Fruit fly (Drosophila melanogaster) whole organism, embryonic: Measurements from ENCODE around the gene CG5172.

Source experiments
- Ada2b ChIP-seq: fragments of 200-800 bp; sonication (Bioruptor generic); IDR thresholded peaks from 2 replicates; pipeline ENCODE4 v1.3.6; 2022; ENCODE audit warnings: missing biosample characterization, missing genetic modification characterization
- CG10209 ChIP-seq: fragments of 200-800 bp; sonication (Bioruptor generic); optimal IDR thresholded peaks from 3 replicates; lab custom pipeline; 2017; ENCODE audit warnings: missing biosample characterization, mild to moderate bottlenecking, missing genetic modification characterization, missing genetic modification reagents
- CG10274 ChIP-seq: fragments of 200-800 bp; sonication (Bioruptor generic); optimal IDR thresholded peaks from 3 replicates; lab custom pipeline; 2017; ENCODE audit warnings: missing biosample characterization, mild to moderate bottlenecking, missing genetic modification characterization
- CG10462 ChIP-seq: fragments of 200-800 bp; sonication (Bioruptor generic); optimal IDR thresholded peaks from 2 replicates; lab custom pipeline; 2016; ENCODE audit warnings: missing biosample characterization, missing genetic modification characterization
- CG10543 ChIP-seq: fragments of 200-800 bp; sonication (Bioruptor generic); optimal IDR thresholded peaks from 3 replicates; lab custom pipeline; 2017; ENCODE audit warnings: missing biosample characterization, mild to moderate bottlenecking, missing genetic modification characterization, moderate library complexity
- CG10654 ChIP-seq: fragments of 200-800 bp; sonication (Bioruptor generic); optimal IDR thresholded peaks from 2 replicates; lab custom pipeline; 2016; ENCODE audit warnings: missing biosample characterization, missing genetic modification characterization
- CG1233 ChIP-seq: fragments of 200-800 bp; sonication (Bioruptor generic); optimal IDR thresholded peaks from 4 replicates; lab custom pipeline; 2018; ENCODE audit warnings: missing biosample characterization, mild to moderate bottlenecking, missing genetic modification characterization
- CG12942 ChIP-seq: fragments of 200-800 bp; sonication (Bioruptor generic); optimal IDR thresholded peaks from 3 replicates; lab custom pipeline; 2016; ENCODE audit warnings: missing biosample characterization, missing genetic modification characterization
- CG16863 ChIP-seq: fragments of 200-800 bp; sonication (Bioruptor generic); optimal IDR thresholded peaks from 3 replicates; lab custom pipeline; 2016; ENCODE audit warnings: missing biosample characterization, missing genetic modification characterization
- CG17361 ChIP-seq: fragments of 200-800 bp; sonication (Bioruptor generic); IDR thresholded peaks from 3 replicates; pipeline ENCODE4 v1.3.6; 2022; ENCODE audit warnings: missing biosample characterization, missing genetic modification characterization
- CG17802 ChIP-seq: fragments of 200-800 bp; sonication (Bioruptor generic); optimal IDR thresholded peaks from 2 replicates; lab custom pipeline; 2018; ENCODE audit warnings: missing biosample characterization, mild to moderate bottlenecking, missing genetic modification characterization, moderate library complexity
- CG18599 ChIP-seq: fragments of 200-800 bp; sonication (Bioruptor generic); optimal IDR thresholded peaks from 3 replicates; lab custom pipeline; 2017; ENCODE audit warnings: missing biosample characterization, missing genetic modification characterization, mild to moderate bottlenecking, moderate library complexity, missing genetic modification reagents
- CG2875 ChIP-seq: fragments of 200-800 bp; sonication (Bioruptor generic); optimal IDR thresholded peaks from 2 replicates; lab custom pipeline; 2017; ENCODE audit warnings: missing biosample characterization, mild to moderate bottlenecking, missing genetic modification characterization, missing genetic modification reagents
- CG30020 ChIP-seq: fragments of 200-800 bp; optimal IDR thresholded peaks from 2 replicates; lab custom pipeline; 2019; ENCODE audit warnings: missing biosample characterization, mild to moderate bottlenecking, missing genetic modification characterization, moderate library complexity
- CG3065 ChIP-seq: fragments of 200-800 bp; sonication (Bioruptor generic); optimal IDR thresholded peaks from 2 replicates; lab custom pipeline; 2016; ENCODE audit warnings: missing biosample characterization, missing genetic modification characterization
- CG31224 ChIP-seq: fragments of 200-800 bp; sonication (Bioruptor generic); IDR thresholded peaks from 2 replicates; pipeline ENCODE4 v1.3.6; 2022; ENCODE audit warnings: missing biosample characterization, missing genetic modification characterization
- CG43689 ChIP-seq: fragments of 200-800 bp; sonication (Bioruptor generic); IDR thresholded peaks from 2 replicates; pipeline ENCODE4 v1.3.6; 2022; ENCODE audit warnings: missing biosample characterization, missing genetic modification characterization
- CG4404 ChIP-seq: fragments of 200-800 bp; sonication (Bioruptor generic); IDR thresholded peaks from 2 replicates; pipeline ENCODE4 v1.3.6; 2022; ENCODE audit warnings: missing biosample characterization, missing genetic modification characterization
- CG4820 ChIP-seq: fragments of 200-800 bp; sonication (Bioruptor generic); optimal IDR thresholded peaks from 3 replicates; lab custom pipeline; 2016; ENCODE audit warnings: missing biosample characterization, missing genetic modification characterization
- CG6765 ChIP-seq: fragments of 200-800 bp; sonication (Bioruptor generic); optimal IDR thresholded peaks from 3 replicates; lab custom pipeline; 2017; ENCODE audit warnings: missing biosample characterization, mild to moderate bottlenecking, missing genetic modification characterization
- CG7963 ChIP-seq: fragments of 200-800 bp; sonication (Bioruptor generic); IDR thresholded peaks from 3 replicates; pipeline ENCODE4 v1.3.6; 2022; ENCODE audit warnings: missing biosample characterization, missing genetic modification characterization; ENCODE audit not compliant: partially characterized antibody
- CG8924 ChIP-seq: fragments of 200-800 bp; optimal IDR thresholded peaks from 3 replicates; lab custom pipeline; 2019; ENCODE audit warnings: missing biosample characterization, mild to moderate bottlenecking, missing genetic modification characterization, moderate library complexity
- CG8944 ChIP-seq: fragments of 200-800 bp; sonication (Bioruptor generic); optimal IDR thresholded peaks from 3 replicates; lab custom pipeline; 2016; ENCODE audit warnings: missing biosample characterization, missing genetic modification characterization
- CG9797 ChIP-seq: fragments of 200-800 bp; sonication (Bioruptor generic); optimal IDR thresholded peaks from 3 replicates; lab custom pipeline; 2018; ENCODE audit warnings: missing biosample characterization, mild to moderate bottlenecking, missing genetic modification characterization
- Chrac-16 ChIP-seq: fragments of 200-800 bp; sonication (Bioruptor generic); optimal IDR thresholded peaks from 3 replicates; lab custom pipeline; 2016; ENCODE audit warnings: missing biosample characterization, missing genetic modification characterization
- Gug ChIP-seq: fragments of 200-800 bp; sonication (Bioruptor generic); IDR thresholded peaks from 4 replicates; pipeline ENCODE4 v1.3.6; 2022; ENCODE audit warnings: missing biosample characterization, missing genetic modification characterization
- HmgZ ChIP-seq: fragments of 200-800 bp; sonication (Bioruptor generic); optimal IDR thresholded peaks from 2 replicates; lab custom pipeline; 2018; ENCODE audit warnings: missing biosample characterization, mild to moderate bottlenecking, missing genetic modification characterization
- Hr39 ChIP-seq: fragments of >200 bp; optimal IDR thresholded peaks from 2 replicates; lab custom pipeline; 2017
- Hr51 ChIP-seq, 2 experiments: fragments of 200-800 bp; sonication (Bioruptor generic); optimal IDR thresholded peaks; 2 replicates in 1 of 2; 3 replicates in 1 of 2; lab custom pipeline; 2016 to 2018; ENCODE audit warnings: missing biosample characterization in 2 of 2, missing genetic modification characterization in 2 of 2, mild to moderate bottlenecking in 1 of 2, moderate library complexity in 1 of 2
- MESR4 ChIP-seq: fragments of 200-800 bp; sonication (Bioruptor generic); optimal IDR thresholded peaks from 2 replicates; lab custom pipeline; 2018; ENCODE audit warnings: missing biosample characterization, mild to moderate bottlenecking, missing genetic modification characterization, moderate library complexity
- Ptx1 ChIP-seq: fragments of 200-800 bp; sonication (Bioruptor generic); IDR thresholded peaks from 2 replicates; pipeline ENCODE4 v1.3.6; 2022; ENCODE audit warnings: missing biosample characterization, missing genetic modification characterization
- Sry-δ ChIP-seq: fragments of 200-800 bp; sonication (Bioruptor generic); optimal IDR thresholded peaks from 2 replicates; lab custom pipeline; 2016; ENCODE audit warnings: missing biosample characterization, missing genetic modification characterization
- Xbp1 ChIP-seq: fragments of 200-800 bp; sonication (Bioruptor generic); optimal IDR thresholded peaks from 3 replicates; lab custom pipeline; 2016; ENCODE audit warnings: missing biosample characterization, mild to moderate bottlenecking, missing genetic modification characterization
- ab ChIP-seq: fragments of 200-800 bp; sonication (Bioruptor generic); optimal IDR thresholded peaks from 2 replicates; lab custom pipeline; 2016; ENCODE audit warnings: missing biosample characterization, missing genetic modification characterization
- aop ChIP-seq: fragments of 200-800 bp; sonication (Bioruptor generic); IDR thresholded peaks from 2 replicates; pipeline ENCODE4 v1.3.6; 2022; ENCODE audit warnings: missing biosample characterization, missing genetic modification characterization
- chinmo ChIP-seq: fragments of 200-800 bp; sonication (Bioruptor generic); IDR thresholded peaks from 4 replicates; pipeline ENCODE4 v1.3.6; 2022; ENCODE audit warnings: missing biosample characterization, missing genetic modification characterization; ENCODE audit not compliant: partially characterized antibody
- corto ChIP-seq: fragments of 200-800 bp; sonication (Bioruptor generic); optimal IDR thresholded peaks from 2 replicates; lab custom pipeline; 2016; ENCODE audit warnings: missing biosample characterization, mild to moderate bottlenecking, missing genetic modification characterization, moderate library complexity
- dati ChIP-seq: fragments of 200-800 bp; sonication (Bioruptor generic); IDR thresholded peaks from 2 replicates; pipeline ENCODE4 v1.3.6; 2022; ENCODE audit warnings: missing biosample characterization, missing genetic modification characterization
- gem ChIP-seq: fragments of 200-800 bp; sonication (Bioruptor generic); optimal IDR thresholded peaks from 2 replicates; lab custom pipeline; 2019; ENCODE audit warnings: missing biosample characterization, mild to moderate bottlenecking, missing genetic modification characterization, moderate library complexity
- gsb ChIP-seq: fragments of 200-800 bp; sonication (Bioruptor generic); IDR thresholded peaks from 2 replicates; pipeline ENCODE4 v1.3.6; 2022; ENCODE audit warnings: missing biosample characterization, missing genetic modification characterization
- her ChIP-seq: fragments of 200-800 bp; sonication (Bioruptor generic); optimal IDR thresholded peaks from 2 replicates; lab custom pipeline; 2016; ENCODE audit warnings: missing biosample characterization, missing genetic modification characterization
- nerfin-1 ChIP-seq: fragments of 200-800 bp; sonication (Bioruptor generic); optimal IDR thresholded peaks from 3 replicates; lab custom pipeline; 2019; ENCODE audit warnings: missing biosample characterization, mild to moderate bottlenecking, missing genetic modification characterization, moderate library complexity
- peb ChIP-seq: fragments of 200-800 bp; sonication (Bioruptor generic); IDR thresholded peaks from 2 replicates; pipeline ENCODE4 v1.3.6; 2022; ENCODE audit warnings: missing biosample characterization, missing genetic modification characterization
- pfk ChIP-seq: fragments of 200-800 bp; sonication (Bioruptor generic); optimal IDR thresholded peaks from 2 replicates; lab custom pipeline; 2018; ENCODE audit warnings: missing biosample characterization, mild to moderate bottlenecking, missing genetic modification characterization, moderate library complexity
- pum ChIP-seq: fragments of 200-800 bp; sonication (Bioruptor generic); optimal IDR thresholded peaks from 2 replicates; lab custom pipeline; 2016; ENCODE audit warnings: missing biosample characterization, missing genetic modification characterization
- seq ChIP-seq: fragments of 200-800 bp; sonication (Bioruptor generic); IDR thresholded peaks from 2 replicates; pipeline ENCODE4 v1.3.6; 2022; ENCODE audit warnings: missing biosample characterization, missing genetic modification characterization
- sisA ChIP-seq: fragments of 200-800 bp; sonication (Bioruptor generic); IDR thresholded peaks from 2 replicates; pipeline ENCODE4 v1.3.6; 2022; ENCODE audit warnings: missing biosample characterization, missing genetic modification characterization
- tin ChIP-seq: fragments of 200-800 bp; sonication (Bioruptor generic); optimal IDR thresholded peaks from 3 replicates; lab custom pipeline; 2016; ENCODE audit warnings: missing biosample characterization, missing genetic modification characterization
- tll ChIP-seq, 2 experiments: fragments of 200-800 bp in 1 of 2; fragments of >200 bp in 1 of 2; sonication (Bioruptor generic) in 1 of 2; optimal IDR thresholded peaks; 2 replicates each; lab custom pipeline; 2017 to 2019; ENCODE audit warnings: missing biosample characterization in 2 of 2, missing genetic modification characterization in 2 of 2, mild to moderate bottlenecking in 1 of 2, moderate library complexity in 1 of 2
- tup ChIP-seq: fragments of 200-800 bp; sonication (Bioruptor generic); optimal IDR thresholded peaks from 2 replicates; lab custom pipeline; 2016; ENCODE audit warnings: missing biosample characterization, mild to moderate bottlenecking, missing genetic modification characterization, moderate library complexity
- usp ChIP-seq: fragments of >200 bp; optimal IDR thresholded peaks from 2 replicates; lab custom pipeline; 2017; ENCODE audit warnings: missing biosample characterization, missing genetic modification characterization
- wek ChIP-seq: fragments of 200-800 bp; sonication (Bioruptor generic); optimal IDR thresholded peaks from 3 replicates; lab custom pipeline; 2018; ENCODE audit warnings: missing biosample characterization, mild to moderate bottlenecking, missing genetic modification characterization, moderate library complexity

CG5172 gene

DNA sequence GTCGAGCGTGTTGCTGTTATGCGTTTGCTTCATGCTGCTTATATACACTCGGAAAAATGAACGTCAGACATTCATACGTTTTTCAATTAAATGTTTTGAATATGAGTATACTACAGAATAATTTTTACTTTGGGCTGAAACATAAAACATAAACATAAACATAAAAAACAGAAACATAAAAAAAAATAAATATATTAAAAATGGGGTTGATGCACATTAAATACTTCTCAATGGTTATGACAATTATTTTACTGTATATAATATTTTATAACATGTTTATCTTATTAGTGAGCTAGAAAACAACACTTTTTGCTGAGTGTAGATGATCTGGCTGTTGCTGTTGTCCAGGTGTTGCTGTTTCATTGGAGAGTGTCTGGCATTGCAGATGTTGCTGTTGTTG is 16.2 kb downstream of the CG5172 start (continued):
- TF ChIP-seq aop (no peak), CG4820 (GFP tag; lab: Kevin White, UChicago) (no peak), her (GFP tag; lab: Kevin White, UChicago) (no peak), CG3065 (GFP tag; lab: Kevin White, UChicago) (no peak), usp (GFP tag; lab: Kevin White, UChicago) (no peak), seq (no peak), Xbp1 (GFP tag; lab: Kevin White, UChicago) (no peak), CG18599 (no peak), CG16863 (GFP tag; lab: Kevin White, UChicago) (no peak), Sry-δ (GFP tag; lab: Kevin White, UChicago) (no peak), pfk (no peak), CG4404 (GFP tag; lab: Robert Waterston, UW) (no peak), Hr39 (lab: Kevin White, UChicago) (no peak), CG7963 (GFP tag; lab: Robert Waterston, UW) (no peak), tup (GFP tag; lab: Kevin White, UChicago) (no peak), CG10543 (GFP tag; lab: Kevin White, UChicago) (no peak), tll (GFP tag; optimal IDR thresholded peaks at IDR 0.05; lab: Kevin White, UChicago) (no peak), tin (GFP tag; lab: Kevin White, UChicago) (no peak), chinmo (GFP tag; lab: Robert Waterston, UW) (no peak), corto (GFP tag; lab: Kevin White, UChicago) (no peak), CG10462 (GFP tag; lab: Kevin White, UChicago) (no peak), CG10654 (GFP tag; lab: Kevin White, UChicago) (no peak), CG9797 (no peak), CG31224 (GFP tag; lab: Robert Waterston, UW) (no peak), CG8944 (GFP tag; lab: Kevin White, UChicago) (no peak), peb (GFP tag; lab: Robert Waterston, UW) (no peak), dati (GFP tag; lab: Robert Waterston, UW) (no peak), CG10209 (no peak), Hr51 (GFP tag; optimal IDR thresholded peaks at IDR 0.05; lab: Kevin White, UChicago) (peak in 1 of 2 experiments; percentile 63), CG43689 (GFP tag; lab: Robert Waterston, UW) (no peak), wek (no peak), Ptx1 (GFP tag; lab: Robert Waterston, UW) (peak; percentile 23; the same call in 1 of the 2 replicates), pum (GFP tag; lab: Kevin White, UChicago) (no peak), Chrac-16 (no peak), nerfin-1 (tag; lab: Kevin White, UChicago) (no peak), sisA (GFP tag; lab: Robert Waterston, UW) (no peak), CG2875 (GFP tag; lab: Kevin White, UChicago) (no peak), ab (GFP tag; lab: Kevin White, UChicago) (no peak), CG8924 (tag; lab: Kevin White, UChicago) (no peak), Ada2b (no peak), CG12942 (GFP tag; lab: Kevin White, UChicago) (no peak), HmgZ (no peak), Gug (GFP tag; lab: Robert Waterston, UW) (no peak), CG17361 (GFP tag; lab: Robert Waterston, UW) (0 out of 3 replicates have a peak, but pooled peaks have one; percentile 46), gsb (GFP tag; lab: Robert Waterston, UW) (no peak), CG10274 (GFP tag; lab: Kevin White, UChicago) (no peak), CG1233 (GFP tag; lab: Kevin White, UChicago) (no peak), CG30020 (tag; lab: Kevin White, UChicago) (no peak), CG17802 (tag; lab: Kevin White, UChicago) (no peak), CG6765 (GFP tag; lab: Kevin White, UChicago) (no peak), MESR4 (GFP tag; lab: Kevin White, UChicago) (no peak), gem (tag; lab: Kevin White, UChicago) (peak; percentile 67)
